Worm (Caenorhabditis elegans) whole organism, L2 larva: ENCODE results near the gene cyp-13A10.

Experiments used
- aly-2 ChIP-seq: fragments of 150-350 bp; optimal IDR thresholded peaks from 2 replicates; lab custom pipeline; 2014; ENCODE audit warnings: missing biosample characterization, missing genetic modification characterization
- ama-1 ChIP-seq: fragments of 150-350 bp; optimal IDR thresholded peaks from 2 replicates; lab custom pipeline; 2018; ENCODE audit warnings: inconsistent platforms
- elt-3 ChIP-seq: sonication (generic microtip); optimal IDR thresholded peaks from 2 replicates; lab custom pipeline; 2017; ENCODE audit warnings: missing biosample characterization, missing genetic modification characterization
- lin-39 ChIP-seq: fragments of 150-350 bp; optimal IDR thresholded peaks from 2 replicates; lab custom pipeline; 2014; ENCODE audit warnings: missing biosample characterization, missing genetic modification reagents, missing genetic modification characterization
- mdl-1 ChIP-seq, 2 experiments: fragments of 150-350 bp in 1 of 2; sonication (generic microtip) in 1 of 2; optimal IDR thresholded peaks; 2 replicates each; lab custom pipeline; 2017; ENCODE audit warnings: missing biosample characterization in 2 of 2, missing genetic modification characterization in 2 of 2
- nhr-11 ChIP-seq: fragments of 150-350 bp; optimal IDR thresholded peaks from 2 replicates; lab custom pipeline; 2014; ENCODE audit warnings: missing biosample characterization, missing genetic modification characterization
- nhr-12 ChIP-seq: fragments of 150-350 bp; optimal IDR thresholded peaks from 2 replicates; lab custom pipeline; 2014; ENCODE audit warnings: missing biosample characterization, missing genetic modification characterization
- nhr-25 ChIP-seq: fragments of 150-350 bp; sonication (generic microtip); optimal IDR thresholded peaks from 3 replicates; lab custom pipeline; 2014; ENCODE audit warnings: missing biosample characterization, missing genetic modification characterization
- sma-3 ChIP-seq: sonication (generic microtip); optimal IDR thresholded peaks from 2 replicates; lab custom pipeline; 2016; ENCODE audit warnings: missing genetic modification reagents, missing genetic modification characterization, missing compliant biosample characterization
- unc-39 ChIP-seq: fragments of 150-350 bp; optimal IDR thresholded peaks from 2 replicates; lab custom pipeline; 2014; ENCODE audit warnings: missing biosample characterization, missing genetic modification characterization

DNA sequence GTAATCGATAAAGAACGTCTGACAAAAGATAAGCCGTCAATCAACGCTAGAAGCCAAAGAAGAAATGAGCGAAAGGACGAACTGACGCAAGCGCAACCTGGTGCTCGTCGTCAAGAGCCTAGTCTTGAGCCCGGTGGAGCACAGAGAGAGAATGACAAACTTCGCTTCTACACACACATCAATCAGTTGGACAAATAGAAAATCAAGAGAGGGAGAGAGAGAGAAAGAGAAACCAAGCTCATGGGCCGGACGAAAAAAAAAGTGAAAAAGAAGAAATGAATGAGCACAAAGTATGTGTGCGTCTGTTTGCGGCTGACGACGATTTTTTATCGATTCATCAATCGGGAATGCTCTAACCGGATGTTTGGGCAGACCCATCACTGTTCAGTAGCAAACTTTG is 41.6 kb downstream of the cyp-13A10 start:
- TF ChIP-seq aly-2 (tag; lab: Kevin White, UChicago) (no peak), nhr-25 (tag; lab: Kevin White, UChicago) (no peak), sma-3 (no peak), mdl-1 (tag; optimal IDR thresholded peaks at IDR 0.05; lab: Kevin White, UChicago) (no peak), nhr-12 (no peak), unc-39 (tag; lab: Kevin White, UChicago) (no peak), nhr-11 (tag; lab: Kevin White, UChicago) (no peak), lin-39 (tag; lab: Kevin White, UChicago) (no peak), ama-1 (lab: Kevin White, UChicago) (no peak), elt-3 (tag; lab: Kevin White, UChicago) (no peak)
